Fruit fly (Drosophila melanogaster) whole organism, embryonic: Measurements from ENCODE around the gene CG33287.

Experiments used
- CG11085 ChIP-seq: fragments of 200-800 bp; sonication (Bioruptor generic); IDR thresholded peaks from 2 replicates; pipeline ENCODE4 v1.3.6; 2022; ENCODE audit warnings: missing biosample characterization, missing genetic modification characterization
- CG12104 ChIP-seq: fragments of 200-800 bp; sonication (Bioruptor generic); optimal IDR thresholded peaks from 3 replicates; lab custom pipeline; 2016; ENCODE audit warnings: missing biosample characterization, missing genetic modification characterization
- CG13424 ChIP-seq: fragments of 200-800 bp; sonication (Bioruptor generic); optimal IDR thresholded peaks from 2 replicates; lab custom pipeline; 2019; ENCODE audit warnings: missing biosample characterization, mild to moderate bottlenecking, missing genetic modification characterization, moderate library complexity
- CG13894 ChIP-seq: fragments of 200-800 bp; sonication (Bioruptor generic); optimal IDR thresholded peaks from 3 replicates; lab custom pipeline; 2018; ENCODE audit warnings: missing biosample characterization, mild to moderate bottlenecking, missing genetic modification characterization, moderate library complexity
- CG14860 ChIP-seq: fragments of 200-800 bp; sonication (Bioruptor generic); IDR thresholded peaks from 3 replicates; pipeline ENCODE4 v1.3.6; 2022; ENCODE audit warnings: missing biosample characterization, missing genetic modification characterization; ENCODE audit not compliant: partially characterized antibody
- CG14965 ChIP-seq: fragments of 200-800 bp; sonication (Bioruptor generic); optimal IDR thresholded peaks from 2 replicates; lab custom pipeline; 2016; ENCODE audit warnings: missing biosample characterization, missing genetic modification characterization, borderline replicate concordance
- CG1602 ChIP-seq: fragments of 200-800 bp; sonication (Bioruptor generic); optimal IDR thresholded peaks from 3 replicates; lab custom pipeline; 2016; ENCODE audit warnings: missing biosample characterization, missing genetic modification characterization
- CG18476 ChIP-seq: fragments of 200-800 bp; sonication (Bioruptor generic); optimal IDR thresholded peaks from 2 replicates; lab custom pipeline; 2016; ENCODE audit warnings: missing biosample characterization, mild to moderate bottlenecking, missing genetic modification characterization
- CG18599 ChIP-seq: fragments of 200-800 bp; sonication (Bioruptor generic); optimal IDR thresholded peaks from 3 replicates; lab custom pipeline; 2017; ENCODE audit warnings: missing biosample characterization, missing genetic modification characterization, mild to moderate bottlenecking, moderate library complexity, missing genetic modification reagents
- CG30403 ChIP-seq: fragments of 200-800 bp; sonication (Bioruptor generic); optimal IDR thresholded peaks from 3 replicates; lab custom pipeline; 2016; ENCODE audit warnings: missing biosample characterization, missing genetic modification characterization
- CG31224 ChIP-seq: fragments of 200-800 bp; sonication (Bioruptor generic); IDR thresholded peaks from 2 replicates; pipeline ENCODE4 v1.3.6; 2022; ENCODE audit warnings: missing biosample characterization, missing genetic modification characterization
- CG32767 ChIP-seq: fragments of 200-800 bp; sonication (Bioruptor generic); IDR thresholded peaks from 2 replicates; pipeline ENCODE4 v1.3.6; 2022; ENCODE audit warnings: missing biosample characterization, missing genetic modification characterization
- CG34422 ChIP-seq: fragments of 200-800 bp; sonication (Bioruptor generic); IDR thresholded peaks from 3 replicates; pipeline ENCODE4 v1.3.6; 2022; ENCODE audit warnings: missing biosample characterization, missing genetic modification characterization
- CG43689 ChIP-seq: fragments of 200-800 bp; sonication (Bioruptor generic); IDR thresholded peaks from 2 replicates; pipeline ENCODE4 v1.3.6; 2022; ENCODE audit warnings: missing biosample characterization, missing genetic modification characterization
- CG6689 ChIP-seq: fragments of 200-800 bp; sonication (Bioruptor generic); IDR thresholded peaks from 2 replicates; pipeline ENCODE4 v1.3.6; 2022; ENCODE audit warnings: missing biosample characterization, missing genetic modification characterization
- CG6765 ChIP-seq: fragments of 200-800 bp; sonication (Bioruptor generic); optimal IDR thresholded peaks from 3 replicates; lab custom pipeline; 2017; ENCODE audit warnings: missing biosample characterization, mild to moderate bottlenecking, missing genetic modification characterization
- CG7372 ChIP-seq: fragments of 200-800 bp; sonication (Bioruptor generic); IDR thresholded peaks from 2 replicates; pipeline ENCODE4 v1.3.6; 2022; ENCODE audit warnings: missing biosample characterization, missing genetic modification characterization
- CG7987 ChIP-seq: fragments of 200-800 bp; sonication (Bioruptor generic); optimal IDR thresholded peaks from 2 replicates; lab custom pipeline; 2018; ENCODE audit warnings: missing biosample characterization, mild to moderate bottlenecking, missing genetic modification characterization, moderate library complexity
- CG8478 ChIP-seq: fragments of >200 bp; optimal IDR thresholded peaks from 2 replicates; lab custom pipeline; 2018
- CG9609 ChIP-seq: fragments of 200-800 bp; sonication (Bioruptor generic); optimal IDR thresholded peaks from 3 replicates; lab custom pipeline; 2016; ENCODE audit warnings: missing biosample characterization, missing genetic modification characterization
- HLH4C ChIP-seq: fragments of 200-800 bp; sonication (Bioruptor generic); IDR thresholded peaks from 3 replicates; pipeline ENCODE4 v1.3.6; 2022; ENCODE audit warnings: missing biosample characterization, missing genetic modification characterization; ENCODE audit not compliant: partially characterized antibody
- Poxn ChIP-seq: fragments of 200-800 bp; sonication (Bioruptor generic); IDR thresholded peaks from 2 replicates; pipeline ENCODE4 v1.3.6; 2022; ENCODE audit warnings: missing biosample characterization, missing genetic modification characterization
- Six4 ChIP-seq: fragments of 200-800 bp; sonication (Bioruptor generic); optimal IDR thresholded peaks from 2 replicates; lab custom pipeline; 2016; ENCODE audit warnings: missing biosample characterization, missing genetic modification characterization
- Sry-β ChIP-seq: fragments of 200-800 bp; sonication (Bioruptor generic); optimal IDR thresholded peaks from 2 replicates; lab custom pipeline; 2018; ENCODE audit warnings: missing biosample characterization, mild to moderate bottlenecking, missing genetic modification characterization, moderate library complexity
- ato ChIP-seq: fragments of 200-800 bp; sonication (Bioruptor generic); IDR thresholded peaks from 2 replicates; pipeline ENCODE4 v1.3.6; 2022; ENCODE audit warnings: missing biosample characterization, missing genetic modification characterization; ENCODE audit not compliant: partially characterized antibody
- bab2 ChIP-seq: fragments of 200-800 bp; sonication (Bioruptor generic); optimal IDR thresholded peaks from 2 replicates; lab custom pipeline; 2016; ENCODE audit warnings: missing biosample characterization, missing genetic modification characterization
- chif ChIP-seq, 2 experiments: fragments of 200-800 bp; sonication (Bioruptor generic); optimal IDR thresholded peaks; 3 replicates each; lab custom pipeline; 2016; ENCODE audit warnings: missing biosample characterization in 2 of 2, missing genetic modification characterization in 2 of 2
- chinmo ChIP-seq: fragments of 200-800 bp; sonication (Bioruptor generic); IDR thresholded peaks from 4 replicates; pipeline ENCODE4 v1.3.6; 2022; ENCODE audit warnings: missing biosample characterization, missing genetic modification characterization; ENCODE audit not compliant: partially characterized antibody
- corto ChIP-seq: fragments of 200-800 bp; sonication (Bioruptor generic); optimal IDR thresholded peaks from 2 replicates; lab custom pipeline; 2016; ENCODE audit warnings: missing biosample characterization, mild to moderate bottlenecking, missing genetic modification characterization, moderate library complexity
- crc ChIP-seq: fragments of 200-800 bp; sonication (Bioruptor generic); optimal IDR thresholded peaks from 2 replicates; lab custom pipeline; 2016; ENCODE audit warnings: missing biosample characterization, missing genetic modification characterization
- croc ChIP-seq: fragments of 200-800 bp; sonication (Bioruptor generic); conservative IDR thresholded peaks from 3 replicates; pipeline ENCODE4 v1.3.6; 2022; ENCODE audit warnings: missing biosample characterization, missing genetic modification characterization
- da ChIP-seq: fragments of 200-800 bp; sonication (Bioruptor generic); optimal IDR thresholded peaks from 2 replicates; lab custom pipeline; 2016; ENCODE audit warnings: missing biosample characterization, missing genetic modification characterization
- fu2 ChIP-seq: fragments of 200-800 bp; sonication (Bioruptor generic); optimal IDR thresholded peaks from 2 replicates; lab custom pipeline; 2016; ENCODE audit warnings: missing biosample characterization, missing genetic modification characterization
- gcm ChIP-seq: fragments of 200-800 bp; sonication (Bioruptor generic); optimal IDR thresholded peaks from 2 replicates; lab custom pipeline; 2019; ENCODE audit warnings: missing biosample characterization, mild to moderate bottlenecking, missing genetic modification characterization, moderate library complexity
- h ChIP-seq: fragments of >200 bp; optimal IDR thresholded peaks from 2 replicates; lab custom pipeline; 2017
- ind ChIP-seq: fragments of 200-800 bp; sonication (Bioruptor generic); optimal IDR thresholded peaks from 3 replicates; lab custom pipeline; 2016; ENCODE audit warnings: missing biosample characterization, missing genetic modification characterization
- insv ChIP-seq, 2 experiments: fragments of 200-800 bp; sonication (Bioruptor generic); optimal IDR thresholded peaks; 3 replicates each; lab custom pipeline; 2016 to 2018; ENCODE audit warnings: missing biosample characterization in 2 of 2, missing genetic modification characterization in 2 of 2
- jing ChIP-seq: fragments of 200-800 bp; sonication (Bioruptor generic); optimal IDR thresholded peaks from 2 replicates; lab custom pipeline; 2018; ENCODE audit warnings: missing biosample characterization, mild to moderate bottlenecking, missing genetic modification characterization
- kay ChIP-seq: fragments of 200-800 bp; sonication (Bioruptor generic); optimal IDR thresholded peaks from 2 replicates; lab custom pipeline; 2016; ENCODE audit warnings: missing biosample characterization, missing genetic modification characterization
- lilli ChIP-seq: fragments of 200-800 bp; sonication (Bioruptor generic); optimal IDR thresholded peaks from 3 replicates; lab custom pipeline; 2016; ENCODE audit warnings: missing biosample characterization, missing genetic modification characterization
- otp ChIP-seq: fragments of 200-800 bp; sonication (Bioruptor generic); IDR thresholded peaks from 3 replicates; pipeline ENCODE4, ENCODE4 v1.3.6; 2022; ENCODE audit warnings: missing biosample characterization, missing genetic modification characterization
- phol ChIP-seq: fragments of 200-800 bp; sonication (Bioruptor generic); optimal IDR thresholded peaks from 3 replicates; lab custom pipeline; 2018; ENCODE audit warnings: missing biosample characterization, mild to moderate bottlenecking, missing genetic modification characterization, moderate library complexity
- repo ChIP-seq: fragments of 200-800 bp; sonication (Bioruptor generic); optimal IDR thresholded peaks from 2 replicates; lab custom pipeline; 2016; ENCODE audit warnings: missing biosample characterization, missing genetic modification characterization
- rib ChIP-seq: fragments of 200-800 bp; sonication (Bioruptor generic); IDR thresholded peaks from 2 replicates; pipeline ENCODE4 v1.3.6; 2022; ENCODE audit warnings: missing biosample characterization, missing genetic modification characterization
- run ChIP-seq: fragments of 200-800 bp; sonication (Bioruptor generic); optimal IDR thresholded peaks from 3 replicates; lab custom pipeline; 2018; ENCODE audit warnings: missing biosample characterization, mild to moderate bottlenecking, missing genetic modification characterization
- sens ChIP-seq: fragments of 200-800 bp; sonication (Bioruptor generic); peaks from one replicate; lab custom pipeline; 2016; ENCODE audit warnings: missing biosample characterization, missing genetic modification characterization
- sim ChIP-seq: fragments of 200-800 bp; sonication (Bioruptor generic); IDR thresholded peaks from 2 replicates; pipeline ENCODE4 v1.3.6; 2022; ENCODE audit warnings: missing biosample characterization, missing genetic modification characterization
- slp2 ChIP-seq: fragments of 200-800 bp; sonication (Bioruptor generic); optimal IDR thresholded peaks from 2 replicates; lab custom pipeline; 2016; ENCODE audit warnings: missing biosample characterization, missing genetic modification characterization
- so ChIP-seq: fragments of 200-800 bp; sonication (Bioruptor generic); IDR thresholded peaks from 3 replicates; pipeline ENCODE4 v1.3.6; 2022; ENCODE audit warnings: missing biosample characterization, missing genetic modification characterization
- tx ChIP-seq: fragments of 200-800 bp; sonication (Bioruptor generic); optimal IDR thresholded peaks from 2 replicates; lab custom pipeline; 2016; ENCODE audit warnings: missing biosample characterization, missing genetic modification characterization
- vfl ChIP-seq: fragments of 200-800 bp; sonication (Bioruptor generic); optimal IDR thresholded peaks from 2 replicates; lab custom pipeline; 2016; ENCODE audit warnings: missing biosample characterization, missing genetic modification characterization

The CG33287 gene

DNA sequence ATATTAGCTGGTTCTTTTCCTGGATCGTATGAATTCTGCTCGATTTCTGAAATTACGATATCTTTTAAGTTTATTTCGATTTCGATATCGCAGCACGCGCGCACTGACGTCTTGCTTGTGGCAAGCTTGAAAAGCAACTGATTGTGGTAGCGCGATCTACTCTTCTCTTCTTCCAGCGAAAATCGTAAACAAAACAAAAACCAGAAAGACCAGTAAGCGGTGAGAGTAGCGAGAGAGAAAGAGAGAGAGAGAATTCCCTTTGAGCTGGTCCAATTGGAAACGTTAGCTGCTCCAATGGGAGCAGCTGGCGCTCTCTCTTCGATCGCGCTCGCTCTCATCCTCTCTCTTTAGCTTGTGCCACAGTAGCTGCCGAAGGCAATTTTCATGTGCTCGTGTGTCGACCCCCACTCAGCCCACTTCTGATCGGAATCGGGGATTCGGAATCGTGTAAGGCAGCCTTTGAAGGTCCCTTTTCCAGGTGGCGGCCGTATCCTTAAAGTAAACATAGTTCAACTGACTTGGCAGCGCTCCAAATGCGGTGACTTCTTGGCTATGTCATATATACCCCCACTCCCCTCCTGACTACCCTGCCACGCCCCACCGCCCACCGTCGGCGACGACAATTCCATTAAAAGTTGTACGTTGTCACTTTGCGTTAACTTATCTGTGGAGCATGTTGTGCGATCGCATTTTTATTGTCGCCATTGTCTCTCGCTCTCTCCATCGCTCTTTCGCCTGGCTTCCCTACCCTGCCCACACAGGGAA is 20.9 kb downstream of the CG33287 start, which contains the start of gene fng (continued):
- TF ChIP-seq CG6765 (GFP tag; lab: Kevin White, UChicago) (no peak), so (no peak), gcm (GFP tag; lab: Kevin White, UChicago) (peak; percentile 23), CG12104 (GFP tag; lab: Kevin White, UChicago) (no peak), CG43689 (GFP tag; lab: Robert Waterston, UW) (no peak), phol (no peak), croc (GFP tag; lab: Robert Waterston, UW) (no peak), ind (no peak), rib (GFP tag; lab: Robert Waterston, UW) (no peak), HLH4C (GFP tag; lab: Robert Waterston, UW) (peak; percentile 57; the same call in 2 of the 3 replicates), da (GFP tag; lab: Kevin White, UChicago) (no peak), sim (no peak), repo (no peak), insv (GFP tag; optimal IDR thresholded peaks at IDR 0.05; lab: Kevin White, UChicago) (peak; percentile 58 to 94), CG18599 (GFP tag; lab: Kevin White, UChicago) (no peak), jing (GFP tag; lab: Kevin White, UChicago) (no peak), CG13894 (peak; percentile 46), CG6689 (no peak), CG1602 (no peak), CG8478 (no peak), Poxn (GFP tag; lab: Robert Waterston, UW) (no peak), CG18476 (GFP tag; lab: Kevin White, UChicago) (no peak), Six4 (no peak), chinmo (peak; percentile 67; the same call in 1 of the 4 replicates), CG31224 (GFP tag; lab: Robert Waterston, UW) (no peak), kay (GFP tag; lab: Kevin White, UChicago) (no peak), CG11085 (GFP tag; lab: Robert Waterston, UW) (no peak), CG7372 (GFP tag; lab: Robert Waterston, UW) (no peak; the same call in 1 of the 2 replicates), chif (GFP tag; optimal IDR thresholded peaks at IDR 0.05; lab: Kevin White, UChicago) (no peak), CG14860 (GFP tag; lab: Robert Waterston, UW) (no peak), sens (GFP tag; lab: Kevin White, UChicago) (peak; percentile 44), fu2 (GFP tag; lab: Kevin White, UChicago) (no peak), slp2 (GFP tag; lab: Kevin White, UChicago) (no peak), CG34422 (GFP tag; lab: Robert Waterston, UW) (no peak), CG30403 (GFP tag; lab: Kevin White, UChicago) (no peak), ato (no peak), otp (no peak), Sry-β (GFP tag; lab: Kevin White, UChicago) (no peak), CG14965 (GFP tag; lab: Kevin White, UChicago) (no peak), crc (GFP tag; lab: Kevin White, UChicago) (no peak), run (tag; lab: Kevin White, UChicago) (no peak), bab2 (GFP tag; lab: Kevin White, UChicago) (no peak), CG13424 (no peak), lilli (GFP tag; lab: Kevin White, UChicago) (no peak), CG32767 (GFP tag; lab: Robert Waterston, UW) (no peak), corto (GFP tag; lab: Kevin White, UChicago) (no peak), CG9609 (GFP tag; lab: Kevin White, UChicago) (no peak), vfl (GFP tag; lab: Kevin White, UChicago) (no peak), h (lab: Kevin White, UChicago) (no peak), CG7987 (GFP tag; lab: Kevin White, UChicago) (no peak), tx (GFP tag; lab: Kevin White, UChicago) (no peak)
